Worm (Caenorhabditis elegans) whole organism, L4 larva: Measurements from ENCODE around the gene Y48A6B.14.

ENCODE experiments used
- D1046.2 ChIP-seq: fragments of 200-800 bp; sonication (Bioruptor generic); IDR thresholded peaks from 2 replicates; pipeline ENCODE4 v1.3.6; 2022; ENCODE audit warnings: missing genetic modification characterization, missing compliant biosample characterization
- F44E2.7 ChIP-seq: fragments of 200-800 bp; sonication (Bioruptor generic); IDR thresholded peaks from 2 replicates; pipeline ENCODE4 v2.1.2; 2022; ENCODE audit warnings: missing genetic modification characterization, missing compliant biosample characterization
- T26A8.4 ChIP-seq: fragments of 200-800 bp; sonication (Bioruptor generic); IDR thresholded peaks from 2 replicates; pipeline ENCODE4 v1.3.6; 2022; ENCODE audit warnings: missing genetic modification characterization, missing compliant biosample characterization
- Y75B8A.6 ChIP-seq: fragments of 200-800 bp; sonication (Bioruptor generic); IDR thresholded peaks from 2 replicates; pipeline ENCODE4 v1.3.6; 2022; ENCODE audit warnings: missing genetic modification reagents, missing genetic modification characterization, missing compliant biosample characterization
- aha-1 ChIP-seq: fragments of 150-350 bp; peaks from one replicate; lab custom pipeline; 2014; ENCODE audit warnings: missing biosample characterization, missing genetic modification characterization
- ama-1 ChIP-seq: fragments of 150-350 bp; optimal IDR thresholded peaks from 2 replicates; lab custom pipeline; 2014; ENCODE audit warnings: inconsistent platforms, mixed read lengths
- ceh-28 ChIP-seq: fragments of 150-350 bp; optimal IDR thresholded peaks from 2 replicates; lab custom pipeline; 2014; ENCODE audit warnings: missing biosample characterization, missing genetic modification reagents, missing genetic modification characterization
- ceh-62 ChIP-seq: sonication (generic microtip); optimal IDR thresholded peaks from 2 replicates; lab custom pipeline; 2017; ENCODE audit warnings: missing biosample characterization, missing genetic modification characterization
- ces-1 ChIP-seq: fragments of 150-350 bp; sonication (generic microtip); optimal IDR thresholded peaks from 4 replicates; lab custom pipeline; 2014; ENCODE audit warnings: missing biosample characterization, missing genetic modification reagents, missing genetic modification characterization
- cey-2 ChIP-seq: sonication (generic microtip); optimal IDR thresholded peaks from 3 replicates; lab custom pipeline; 2017; ENCODE audit warnings: missing genetic modification characterization, mild to moderate bottlenecking, missing compliant biosample characterization, antibody characterized with exemption, borderline replicate concordance; ENCODE audit not compliant: insufficient read depth
- ctbp-1 ChIP-seq: fragments of 200-800 bp; sonication (Bioruptor generic); IDR thresholded peaks from 2 replicates; pipeline ENCODE4 v1.3.6; 2022; ENCODE audit warnings: missing genetic modification reagents, missing genetic modification characterization, missing compliant biosample characterization
- daf-16 ChIP-seq, 3 experiments: sonication (generic microtip); optimal IDR thresholded peaks; 2 replicates each; lab custom pipeline; 2016 to 2017; ENCODE audit warnings: missing genetic modification characterization in 3 of 3, missing genetic modification reagents in 3 of 3, mild to moderate bottlenecking in 2 of 3, missing compliant biosample characterization in 2 of 3, missing biosample characterization in 1 of 3, moderate library complexity in 1 of 3
- daf-8 ChIP-seq: fragments of 200-800 bp; sonication (Bioruptor generic); IDR thresholded peaks from 2 replicates; pipeline ENCODE4 v1.3.6; 2022; ENCODE audit warnings: missing genetic modification characterization, missing compliant biosample characterization
- dmd-9 ChIP-seq: fragments of 200-800 bp; sonication (Bioruptor generic); IDR thresholded peaks from 2 replicates; pipeline ENCODE4 v1.3.6; 2022; ENCODE audit warnings: missing genetic modification reagents, missing genetic modification characterization, missing compliant biosample characterization
- dpl-1 ChIP-seq: fragments of 150-350 bp; optimal IDR thresholded peaks from 2 replicates; lab custom pipeline; 2014; ENCODE audit warnings: missing biosample characterization, missing genetic modification reagents, missing genetic modification characterization
- duxl-1 ChIP-seq: sonication (generic microtip); optimal IDR thresholded peaks from 2 replicates; lab custom pipeline; 2016; ENCODE audit warnings: mild to moderate bottlenecking, missing genetic modification characterization, moderate library complexity, missing compliant biosample characterization; ENCODE audit not compliant: poor library complexity
- fos-1 ChIP-seq: fragments of 150-350 bp; optimal IDR thresholded peaks from 2 replicates; lab custom pipeline; 2014; ENCODE audit warnings: missing biosample characterization, missing genetic modification characterization
- hlh-11 ChIP-seq: fragments of 200-800 bp; sonication (Bioruptor generic); optimal IDR thresholded peaks from 2 replicates; lab custom pipeline; 2018; ENCODE audit warnings: mild to moderate bottlenecking, missing genetic modification characterization, missing compliant biosample characterization
- lim-7 ChIP-seq: fragments of 200-800 bp; sonication (Bioruptor generic); IDR thresholded peaks from 2 replicates; pipeline ENCODE4 v1.3.6; 2022; ENCODE audit warnings: missing genetic modification characterization, missing compliant biosample characterization
- lin-15B ChIP-seq: fragments of 150-350 bp; sonication (generic microtip); optimal IDR thresholded peaks from 3 replicates; lab custom pipeline; 2014; ENCODE audit warnings: missing biosample characterization, missing genetic modification characterization
- lin-38 ChIP-seq: fragments of 200-800 bp; sonication (Bioruptor generic); IDR thresholded peaks from 2 replicates; pipeline ENCODE4 v1.3.6; 2022; ENCODE audit warnings: missing genetic modification reagents, missing genetic modification characterization, missing compliant biosample characterization
- lin-39 ChIP-seq: fragments of 150-350 bp; optimal IDR thresholded peaks from 2 replicates; lab custom pipeline; 2014; ENCODE audit warnings: missing biosample characterization, missing genetic modification reagents, missing genetic modification characterization
- lsy-2 ChIP-seq, 2 experiments: fragments of 150-350 bp in 1 of 2; sonication (generic microtip) in 1 of 2; optimal IDR thresholded peaks; 2 replicates each; lab custom pipeline; 2014 to 2017; ENCODE audit warnings: missing biosample characterization in 2 of 2, missing genetic modification characterization in 2 of 2
- mes-2 ChIP-seq: sonication (generic microtip); optimal IDR thresholded peaks from 2 replicates; lab custom pipeline; 2016; ENCODE audit warnings: missing genotype, mild to moderate bottlenecking, missing genetic modification characterization, missing compliant biosample characterization; ENCODE audit not compliant: poor library complexity, severe bottlenecking
- mxl-2 ChIP-seq: fragments of 200-800 bp; sonication (Bioruptor generic); conservative IDR thresholded peaks from 2 replicates; pipeline ENCODE4 v1.3.6; 2022; ENCODE audit warnings: missing genetic modification reagents, missing genetic modification characterization, missing compliant biosample characterization
- mxl-3 ChIP-seq: fragments of 200-800 bp; sonication (Bioruptor generic); optimal IDR thresholded peaks from 2 replicates; lab custom pipeline; 2018; ENCODE audit warnings: mild to moderate bottlenecking, missing genetic modification characterization, missing compliant biosample characterization
- nhr-237 ChIP-seq: sonication (generic microtip); optimal IDR thresholded peaks from 2 replicates; lab custom pipeline; 2017; ENCODE audit warnings: missing biosample characterization, missing genetic modification characterization
- nhr-25 ChIP-seq: sonication (generic microtip); optimal IDR thresholded peaks from 2 replicates; lab custom pipeline; 2017; ENCODE audit warnings: missing genetic modification characterization, mild to moderate bottlenecking, missing compliant biosample characterization, antibody characterized with exemption, moderate library complexity, borderline replicate concordance; ENCODE audit not compliant: insufficient read depth
- nhr-41 ChIP-seq: fragments of 200-800 bp; sonication (Bioruptor generic); IDR thresholded peaks from 2 replicates; pipeline ENCODE4 v1.3.6; 2022; ENCODE audit warnings: missing genetic modification reagents, missing genetic modification characterization, missing compliant biosample characterization
- nhr-42 ChIP-seq: fragments of 200-800 bp; sonication (Bioruptor generic); IDR thresholded peaks from 2 replicates; pipeline ENCODE4 v1.3.6; 2022; ENCODE audit warnings: missing genetic modification characterization, missing compliant biosample characterization
- nhr-77 ChIP-seq: fragments of 150-350 bp; optimal IDR thresholded peaks from 2 replicates; lab custom pipeline; 2014; ENCODE audit warnings: missing biosample characterization, missing genetic modification characterization
- pqm-1 ChIP-seq: sonication (generic microtip); optimal IDR thresholded peaks from 2 replicates; lab custom pipeline; 2017; ENCODE audit warnings: missing biosample characterization, missing genetic modification characterization
- rbr-2 ChIP-seq: sonication (generic microtip); optimal IDR thresholded peaks from 2 replicates; lab custom pipeline; 2016; ENCODE audit warnings: missing genotype, missing genetic modification characterization, missing compliant biosample characterization
- saeg-2 ChIP-seq: fragments of 200-800 bp; sonication (Bioruptor generic); IDR thresholded peaks from 2 replicates; pipeline ENCODE4 v1.3.6; 2022; ENCODE audit warnings: missing genetic modification reagents, missing genetic modification characterization, missing compliant biosample characterization
- sdz-12 ChIP-seq: fragments of 200-800 bp; sonication (Bioruptor generic); optimal IDR thresholded peaks from 2 replicates; lab custom pipeline; 2018; ENCODE audit warnings: mild to moderate bottlenecking, missing genetic modification characterization, missing compliant biosample characterization
- skn-1 ChIP-seq: fragments of 150-350 bp; optimal IDR thresholded peaks from 2 replicates; lab custom pipeline; 2014; ENCODE audit warnings: missing biosample characterization, missing genetic modification characterization
- spr-3 ChIP-seq: fragments of 200-800 bp; sonication (Bioruptor generic); optimal IDR thresholded peaks from 2 replicates; lab custom pipeline; 2018; ENCODE audit warnings: mild to moderate bottlenecking, missing genetic modification characterization, missing compliant biosample characterization
- tra-1 ChIP-seq: fragments of 200-800 bp; sonication (Bioruptor generic); IDR thresholded peaks from 2 replicates; pipeline ENCODE4 v1.3.6; 2022; ENCODE audit warnings: missing genetic modification reagents, missing genetic modification characterization, missing compliant biosample characterization
- unc-62 ChIP-seq, 3 experiments: fragments of 150-350 bp in 1 of 3; sonication (generic microtip); optimal IDR thresholded peaks in 2 of 3; peaks in 1 of 3; 1 replicate in 1 of 3; 2 replicates in 2 of 3; lab custom pipeline; 2014 to 2017; ENCODE audit warnings: missing biosample characterization in 3 of 3, missing genetic modification characterization in 3 of 3, missing genetic modification reagents in 3 of 3, missing genotype in 1 of 3
- zag-1 ChIP-seq: fragments of 150-350 bp; optimal IDR thresholded peaks from 2 replicates; lab custom pipeline; 2014; ENCODE audit warnings: missing biosample characterization, missing genetic modification characterization
- zfp-2 ChIP-seq: sonication (generic microtip); optimal IDR thresholded peaks from 2 replicates; lab custom pipeline; 2016; ENCODE audit warnings: mild to moderate bottlenecking, missing genetic modification characterization, missing compliant biosample characterization

The Y48A6B.14 gene

DNA sequence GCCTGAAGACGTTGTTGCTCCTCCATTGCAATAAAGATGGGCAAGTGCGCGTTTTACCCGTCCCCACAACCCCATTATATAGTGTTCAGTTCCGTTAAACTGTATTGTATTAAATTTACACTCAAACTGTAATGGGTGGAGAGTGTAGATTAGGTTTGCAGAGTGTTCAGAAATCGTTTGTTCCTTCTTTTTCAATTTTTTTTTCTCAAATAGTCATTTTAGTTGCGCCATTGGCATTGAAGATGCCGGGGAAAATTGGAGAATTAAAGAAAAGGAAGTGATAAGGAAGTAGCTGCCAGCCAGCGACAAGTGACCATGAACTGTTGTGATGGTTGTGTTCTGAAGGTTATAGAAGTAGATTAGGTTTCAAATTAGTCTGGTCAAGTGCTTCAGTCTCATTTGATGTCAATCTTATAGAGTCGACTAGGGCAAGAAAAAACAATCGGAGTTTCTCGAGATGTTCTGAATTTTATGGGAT is 45.8 kb upstream of the Y48A6B.14 start, which contains the start of gene col-93 (continued):
- no peak for TF ChIP-seq saeg-2 (GFP tag; lab: Robert Waterston, UW)
- no peak for TF ChIP-seq lsy-2 (tag; optimal IDR thresholded peaks at IDR 0.05; lab: Kevin White, UChicago)
- no peak for TF ChIP-seq tra-1
- no peak for TF ChIP-seq ces-1 (GFP tag; lab: Kevin White, UChicago)
- TF ChIP-seq ceh-62 (tag; lab: Kevin White, UChicago), result no peak
- peak; percentile 20 for TF ChIP-seq cey-2
- no peak for TF ChIP-seq fos-1 (tag; lab: Kevin White, UChicago)
- TF ChIP-seq duxl-1 (tag; lab: Kevin White, UChicago), result no peak
- no peak for TF ChIP-seq nhr-42
- TF ChIP-seq D1046.2 (GFP tag; lab: Robert Waterston, UW), result no peak
- no peak for TF ChIP-seq spr-3 (GFP tag; lab: Kevin White, UChicago)
- TF ChIP-seq dpl-1 (GFP tag; lab: Kevin White, UChicago), result no peak
- TF ChIP-seq rbr-2 (tag; lab: Kevin White, UChicago), result no peak

DNA sequence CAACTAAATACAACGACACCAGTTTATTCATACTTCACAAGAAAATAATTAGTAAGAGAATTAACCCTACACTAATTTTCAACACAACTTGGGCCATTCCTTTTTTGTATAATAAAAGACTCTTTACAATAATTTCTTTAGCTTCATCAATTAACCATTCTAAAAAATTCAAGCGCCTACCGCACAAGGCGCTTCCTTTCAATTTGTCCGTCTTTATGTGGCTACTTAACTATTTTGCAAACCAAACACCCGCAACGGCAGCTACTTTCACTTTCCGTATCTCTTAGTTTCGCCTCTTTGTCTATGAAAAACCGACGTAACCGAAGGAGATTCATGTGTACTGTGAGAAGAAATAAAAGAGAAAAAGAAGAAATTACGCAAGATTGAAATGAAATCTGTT is 45.0 kb upstream of the Y48A6B.14 start:
- TF ChIP-seq mes-2 (tag; lab: Kevin White, UChicago), result peak; percentile 13
- peak; percentile 87 for TF ChIP-seq aha-1
- TF ChIP-seq ama-1 (lab: Kevin White, UChicago), result peak; percentile 22

DNA sequence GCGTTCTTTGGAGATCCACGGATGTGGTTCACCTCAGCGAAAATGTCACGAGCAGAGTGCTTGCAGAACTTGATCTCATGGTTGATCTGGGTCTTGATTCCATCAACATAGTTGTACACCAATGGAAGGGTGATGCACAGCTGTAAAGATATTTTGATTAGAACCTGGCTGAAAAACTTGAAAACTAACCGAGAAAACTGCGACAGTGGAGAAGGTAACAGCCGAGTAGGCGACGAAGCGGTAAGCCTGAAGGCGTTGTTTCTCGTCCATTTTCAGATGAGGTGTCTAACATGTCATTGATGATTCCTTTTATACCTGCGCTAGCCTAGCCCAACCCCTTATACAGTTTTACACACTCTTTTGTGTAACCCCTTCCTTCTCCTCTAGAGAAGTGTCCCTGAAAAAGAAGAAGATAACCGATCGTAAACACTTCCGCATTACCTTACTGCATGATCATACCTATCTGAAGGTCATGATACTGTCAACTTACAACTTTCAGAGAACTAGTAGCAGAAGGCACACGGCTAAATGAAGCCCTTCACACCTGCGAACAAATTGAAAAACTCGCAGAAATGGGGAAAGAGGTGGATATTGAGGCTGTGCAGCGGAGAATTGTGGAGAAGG is 43.7 kb upstream of the Y48A6B.14 start, which contains the start of gene col-94:
Gene col-94, minus strand, starts transcription at position 313 of the 624 bp plus-strand sequence.
- TF ChIP-seq ama-1 (lab: Kevin White, UChicago) (peak; percentile 88), unc-62 (GFP tag; optimal IDR thresholded peaks at IDR 0.05 in 1 of 2; lab: Kevin White, UChicago) (peak in 1 of 2 experiments; percentile 56), unc-62 (tag; optimal IDR thresholded peaks at IDR 0.05; lab: Kevin White, UChicago) (no peak), aha-1 (peak; percentile 71), T26A8.4 (0 out of 2 replicates have a peak, but pooled peaks have one; percentile 11), lin-39 (no peak), daf-8 (GFP tag; lab: Robert Waterston, UW) (0 out of 2 replicates have a peak, but pooled peaks have one; percentile 25), lin-38 (0 out of 2 replicates have a peak, but pooled peaks have one; percentile 16), hlh-11 (tag; lab: Kevin White, UChicago) (peak; percentile 3), zfp-2 (tag; lab: Kevin White, UChicago) (no peak), daf-16 (GFP tag; optimal IDR thresholded peaks at IDR 0.05; lab: Kevin White, UChicago) (no peak), daf-16 (tag; optimal IDR thresholded peaks at IDR 0.05; lab: Kevin White, UChicago) (no peak), nhr-237 (tag; lab: Kevin White, UChicago) (no peak)

DNA sequence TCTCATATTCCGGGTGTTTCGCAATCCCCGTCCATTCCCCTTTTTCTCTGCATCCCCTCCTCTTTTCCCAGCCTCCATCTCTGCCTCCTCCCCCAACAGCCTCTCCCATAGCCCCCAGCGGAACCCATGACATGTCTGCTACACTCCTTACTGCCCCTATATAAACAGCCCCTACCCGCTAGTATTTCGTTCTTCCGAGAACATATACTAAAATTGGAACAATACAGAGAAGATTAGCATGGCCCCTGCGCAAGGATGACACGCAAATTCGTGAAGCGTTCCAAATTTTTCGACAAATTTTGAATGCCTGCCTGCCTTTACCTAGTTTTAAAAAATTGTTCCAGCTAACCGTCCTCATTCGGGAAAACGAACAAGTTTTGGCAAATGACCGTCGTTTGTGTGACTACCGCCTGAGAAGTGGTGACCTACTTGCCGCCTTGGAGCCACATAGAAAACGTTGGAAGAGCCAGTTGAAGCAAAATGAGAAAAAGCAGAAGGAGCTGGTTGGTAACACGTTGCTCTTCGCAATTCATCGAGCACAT is 41.8 kb upstream of the Y48A6B.14 start:
- TF ChIP-seq F44E2.7 (GFP tag; lab: Robert Waterston, UW) (peak; percentile 97), dmd-9 (GFP tag; lab: Robert Waterston, UW) (peak; percentile 94), nhr-42 (peak; percentile 93), aha-1 (peak; percentile 100), ceh-28 (tag; lab: Kevin White, UChicago) (peak; percentile 37), lin-39 (no peak), unc-62 (GFP tag; optimal IDR thresholded peaks at IDR 0.05 in 1 of 2; lab: Kevin White, UChicago) (peak in 1 of 2 experiments; percentile 100), unc-62 (tag; optimal IDR thresholded peaks at IDR 0.05; lab: Kevin White, UChicago) (peak; percentile 59), skn-1 (no peak), nhr-25 (tag; lab: Kevin White, UChicago) (peak; percentile 91), Y75B8A.6 (GFP tag; lab: Robert Waterston, UW) (peak; percentile 96), mxl-3 (GFP tag; lab: Kevin White, UChicago) (peak; percentile 90), daf-16 (GFP tag; optimal IDR thresholded peaks at IDR 0.05; lab: Kevin White, UChicago) (peak; percentile 89 to 92), daf-16 (tag; optimal IDR thresholded peaks at IDR 0.05; lab: Kevin White, UChicago) (peak; percentile 87), sdz-12 (peak; percentile 92), mxl-2 (GFP tag; lab: Robert Waterston, UW) (peak; percentile 91), lim-7 (GFP tag; lab: Robert Waterston, UW) (peak; percentile 95), nhr-41 (GFP tag; lab: Robert Waterston, UW) (peak; percentile 98), zag-1 (peak; percentile 70), pqm-1 (tag; lab: Kevin White, UChicago) (peak; percentile 34), lsy-2 (tag; optimal IDR thresholded peaks at IDR 0.05; lab: Kevin White, UChicago) (peak; percentile 81 to 94), fos-1 (tag; lab: Kevin White, UChicago) (no peak), ctbp-1 (GFP tag; lab: Robert Waterston, UW) (peak; percentile 98), lin-15B (peak; percentile 48), tra-1 (peak; percentile 97), nhr-77 (tag; lab: Kevin White, UChicago) (peak; percentile 76), ces-1 (GFP tag; lab: Kevin White, UChicago) (peak; percentile 59)
